Fruit fly (Drosophila melanogaster) S2 (cell line): ENCODE results near the gene ttm2.

Experiments
- CG8478 ChIP-seq: fragments of >200 bp; optimal IDR thresholded peaks from 2 replicates; lab custom pipeline; 2018
- CTCF ChIP-seq, 2 experiments: fragments of >200 bp; optimal IDR thresholded peaks; 2 replicates each; lab custom pipeline; 2018

dm6 chr3L:265808-266207 lies 9.1 kb upstream of the ttm2 start, which contains the start of gene CG34263:
- no peak for TF ChIP-seq CTCF (optimal IDR thresholded peaks at IDR 0.05; lab: Kevin White, UChicago)
- no peak for TF ChIP-seq CG8478
